Fruit fly (Drosophila melanogaster) whole organism, adult: ENCODE measurements around the gene pps.
A peak's percentile ranks its signal among the peaks of the same experiment; 100 is the strongest.

Experiments
- CG11617 ChIP-seq: fragments of 200-800 bp; sonication (Bioruptor generic); optimal IDR thresholded peaks from 2 replicates; lab custom pipeline; 2017; ENCODE audit warnings: mild to moderate bottlenecking, missing biosample characterization, missing genetic modification reagents, missing genetic modification characterization
- CG12768 ChIP-seq: fragments of 200-800 bp; sonication (Bioruptor generic); optimal IDR thresholded peaks from 2 replicates; lab custom pipeline; 2017; ENCODE audit warnings: missing biosample characterization, missing genetic modification characterization, mild to moderate bottlenecking, moderate library complexity, missing genetic modification reagents
- CG14711 ChIP-seq: fragments of 200-800 bp; sonication (Bioruptor generic); optimal IDR thresholded peaks from 2 replicates; lab custom pipeline; 2018; ENCODE audit warnings: missing biosample characterization, mild to moderate bottlenecking, missing genetic modification characterization, moderate library complexity
- CG1620 ChIP-seq: fragments of 200-800 bp; sonication (Bioruptor generic); optimal IDR thresholded peaks from 2 replicates; lab custom pipeline; 2016; ENCODE audit warnings: missing biosample characterization, missing genetic modification characterization
- CG33017 ChIP-seq: fragments of 200-800 bp; sonication (Bioruptor generic); optimal IDR thresholded peaks from 2 replicates; lab custom pipeline; 2018; ENCODE audit warnings: missing biosample characterization, mild to moderate bottlenecking, missing genetic modification characterization, moderate library complexity
- CG5204 ChIP-seq: fragments of 200-800 bp; sonication (Bioruptor generic); optimal IDR thresholded peaks from 2 replicates; lab custom pipeline; 2016; ENCODE audit warnings: missing biosample characterization, missing genetic modification characterization
- CG7045 ChIP-seq: fragments of 200-800 bp; sonication (Bioruptor generic); optimal IDR thresholded peaks from 2 replicates; lab custom pipeline; 2017; ENCODE audit warnings: missing biosample characterization, mild to moderate bottlenecking, missing genetic modification characterization
- CG7101 ChIP-seq: fragments of 200-800 bp; sonication (Bioruptor generic); optimal IDR thresholded peaks from 2 replicates; lab custom pipeline; 2018; ENCODE audit warnings: missing biosample characterization, mild to moderate bottlenecking, missing genetic modification characterization, moderate library complexity
- Clk ChIP-seq: fragments of 200-800 bp; sonication (Bioruptor generic); optimal IDR thresholded peaks from 2 replicates; lab custom pipeline; 2017; ENCODE audit warnings: missing biosample characterization, missing genetic modification characterization
- Crg-1 ChIP-seq: fragments of 200-800 bp; sonication (Bioruptor generic); optimal IDR thresholded peaks from 2 replicates; lab custom pipeline; 2016; ENCODE audit warnings: missing biosample characterization, missing genetic modification characterization
- Hr96 ChIP-seq: fragments of 200-800 bp; sonication (Bioruptor generic); optimal IDR thresholded peaks from 2 replicates; lab custom pipeline; 2016; ENCODE audit warnings: missing biosample characterization, missing genetic modification characterization
- Mnt ChIP-seq: fragments of 200-800 bp; sonication (Bioruptor generic); optimal IDR thresholded peaks from 2 replicates; lab custom pipeline; 2016; ENCODE audit warnings: missing biosample characterization, mild to moderate bottlenecking, missing genetic modification characterization
- bab1 ChIP-seq: fragments of 200-800 bp; sonication (Bioruptor generic); optimal IDR thresholded peaks from 3 replicates; lab custom pipeline; 2019; ENCODE audit warnings: missing biosample characterization, mild to moderate bottlenecking, missing genetic modification characterization, moderate library complexity
- cic ChIP-seq: fragments of 200-800 bp; sonication (Bioruptor generic); optimal IDR thresholded peaks from 2 replicates; lab custom pipeline; 2017; ENCODE audit warnings: missing biosample characterization, mild to moderate bottlenecking, missing genetic modification characterization, moderate library complexity
- cnc ChIP-seq, 2 experiments: fragments of >200 bp; optimal IDR thresholded peaks; 2 replicates each; lab custom pipeline; 2017
- kay ChIP-seq: fragments of 200-800 bp; sonication (Bioruptor generic); peaks from one replicate; lab custom pipeline; 2016; ENCODE audit warnings: missing biosample characterization, missing genetic modification characterization, borderline replicate concordance
- ovo ChIP-seq: fragments of 200-800 bp; sonication (Bioruptor generic); optimal IDR thresholded peaks from 2 replicates; lab custom pipeline; 2016; ENCODE audit warnings: missing biosample characterization, missing genetic modification characterization
- pad ChIP-seq: fragments of 200-800 bp; sonication (Bioruptor generic); optimal IDR thresholded peaks from 3 replicates; lab custom pipeline; 2017; ENCODE audit warnings: missing biosample characterization, missing genetic modification characterization, mild to moderate bottlenecking, moderate library complexity, missing genetic modification reagents
- tj ChIP-seq: fragments of 200-800 bp; sonication (Bioruptor generic); optimal IDR thresholded peaks from 3 replicates; lab custom pipeline; 2017; ENCODE audit warnings: missing biosample characterization, mild to moderate bottlenecking, missing genetic modification characterization, moderate library complexity
- toe ChIP-seq: fragments of 200-800 bp; sonication (Bioruptor generic); optimal IDR thresholded peaks from 2 replicates; lab custom pipeline; 2016; ENCODE audit warnings: missing biosample characterization, missing genetic modification characterization

Gene pps

DNA sequence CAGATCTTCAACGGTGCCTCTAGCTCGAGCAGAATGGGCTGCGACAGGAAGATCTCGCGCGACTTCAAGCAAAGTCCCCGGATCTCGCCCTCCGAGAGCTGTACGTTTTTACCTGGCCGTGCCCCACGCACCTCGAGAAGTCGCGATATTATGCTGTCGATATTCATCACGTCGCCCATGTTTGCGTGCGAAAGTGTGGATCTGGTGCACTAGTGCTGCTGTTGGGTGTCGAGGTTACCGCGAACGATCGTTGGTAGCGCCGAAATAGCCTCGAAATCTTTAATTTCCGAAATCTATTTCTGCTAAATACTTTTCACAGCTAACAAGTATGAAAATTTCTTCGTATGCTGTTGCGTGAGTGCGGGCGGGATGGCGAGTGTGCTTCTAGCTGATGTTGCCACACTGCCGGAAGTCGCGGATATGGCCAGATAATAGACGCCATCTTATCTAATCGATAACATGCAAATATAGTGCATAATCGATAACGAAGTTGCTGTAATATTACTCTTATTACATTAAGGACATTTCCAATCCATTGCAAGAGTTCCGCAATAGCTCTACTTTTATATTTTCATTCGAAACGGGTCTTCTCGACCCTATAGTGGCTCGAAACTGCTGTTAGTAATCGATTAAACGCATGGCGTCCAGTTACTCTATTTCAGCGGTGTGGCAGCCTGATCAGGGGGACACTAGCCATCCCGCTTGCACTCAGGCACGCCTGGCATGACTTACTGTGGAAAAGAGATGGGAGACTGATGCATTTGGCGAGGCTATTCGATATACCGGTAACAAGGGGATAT is 12.1 kb downstream of the pps start, which contains the start of gene Pp1-87B:
Pp1-87B (minus strand) TSS at position 408 of the 800 bp plus-strand sequence.
- no peak for TF ChIP-seq CG33017 (tag; lab: Kevin White, UChicago)
- peak; percentile 33 for TF ChIP-seq CG11617 (GFP tag; lab: Kevin White, UChicago)
- TF ChIP-seq CG14711 (tag; lab: Kevin White, UChicago), result no peak
- peak; percentile 58 for TF ChIP-seq pad (GFP tag; lab: Kevin White, UChicago)
- peak; percentile 27 for TF ChIP-seq tj (GFP tag; lab: Kevin White, UChicago)
- TF ChIP-seq Clk, result peak; percentile 22
- TF ChIP-seq Hr96 (GFP tag; lab: Kevin White, UChicago), result no peak
- peak; percentile 4 for TF ChIP-seq Crg-1 (GFP tag; lab: Kevin White, UChicago)
- no peak for TF ChIP-seq cnc (optimal IDR thresholded peaks at IDR 0.05; lab: Kevin White, UChicago)
- no peak for TF ChIP-seq cic (GFP tag; lab: Kevin White, UChicago)
- TF ChIP-seq bab1 (GFP tag; lab: Kevin White, UChicago), result peak; percentile 4
- TF ChIP-seq CG5204 (GFP tag; lab: Kevin White, UChicago), result no peak
- TF ChIP-seq CG1620 (GFP tag; lab: Kevin White, UChicago), result peak; percentile 40
- no peak for TF ChIP-seq ovo (GFP tag; lab: Kevin White, UChicago)
- no peak for TF ChIP-seq toe (GFP tag; lab: Kevin White, UChicago)
- TF ChIP-seq CG7045 (GFP tag; lab: Kevin White, UChicago), result peak; percentile 51
- no peak for TF ChIP-seq kay (GFP tag; lab: Kevin White, UChicago)
- TF ChIP-seq CG7101, result peak; percentile 24
- no peak for TF ChIP-seq CG12768 (GFP tag; lab: Kevin White, UChicago)
- peak; percentile 25 for TF ChIP-seq Mnt

DNA sequence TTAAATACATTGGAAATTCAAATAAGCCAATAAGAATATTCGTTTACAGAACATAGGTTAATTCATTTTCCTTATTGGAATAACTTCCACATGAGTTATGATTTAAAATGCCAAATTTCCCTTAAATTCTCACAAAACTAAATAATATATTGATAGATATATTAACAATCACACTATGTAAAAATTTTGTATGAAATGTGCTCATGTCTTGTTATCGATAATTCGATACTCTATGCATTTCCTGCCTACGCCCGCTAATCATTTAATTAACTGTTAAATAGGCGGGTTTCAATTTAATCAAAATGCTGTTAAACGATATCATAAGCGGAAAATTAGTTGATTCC is 12.7 kb downstream of the pps start, which contains the start of gene NANS:
NANS (plus strand) TSS at position 269 of the 344 bp plus-strand sequence.
- no peak for TF ChIP-seq Mnt

DNA sequence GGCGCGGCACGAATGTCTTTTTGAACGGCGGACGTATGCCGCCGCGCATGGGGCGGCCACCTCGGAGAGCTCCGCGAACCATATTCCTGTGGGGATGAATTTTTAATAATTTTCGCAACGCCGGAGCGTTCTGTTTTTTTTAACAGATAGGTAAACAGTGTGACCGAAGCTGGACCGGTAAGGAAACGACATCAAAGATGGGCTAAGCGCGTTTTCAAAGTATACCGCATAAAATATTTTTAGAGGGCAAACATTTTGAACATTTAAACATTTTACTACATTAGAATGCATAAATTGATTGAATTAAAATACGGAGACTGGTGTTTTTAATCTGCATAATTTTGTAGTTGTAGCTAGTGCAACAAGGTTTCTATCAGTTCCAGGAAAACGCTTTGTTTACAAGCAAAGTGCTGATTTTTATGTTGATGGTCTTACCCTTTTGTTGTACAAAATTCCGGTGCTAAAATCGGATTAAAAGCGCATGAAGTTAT is 15.5 kb downstream of the pps start, which contains the start of the genes CG5641 and CG5245:
CG5641 (minus strand) TSS at position 163 of the 491 bp plus-strand sequence.
CG5245 (plus strand) TSS at position 441 of the 491 bp plus-strand sequence.
- TF ChIP-seq CG7101 (no peak), bab1 (GFP tag; lab: Kevin White, UChicago) (peak; percentile 31), cnc (optimal IDR thresholded peaks at IDR 0.05; lab: Kevin White, UChicago) (peak in 1 of 2 experiments; percentile 58), CG1620 (GFP tag; lab: Kevin White, UChicago) (no peak), CG33017 (tag; lab: Kevin White, UChicago) (no peak)

DNA sequence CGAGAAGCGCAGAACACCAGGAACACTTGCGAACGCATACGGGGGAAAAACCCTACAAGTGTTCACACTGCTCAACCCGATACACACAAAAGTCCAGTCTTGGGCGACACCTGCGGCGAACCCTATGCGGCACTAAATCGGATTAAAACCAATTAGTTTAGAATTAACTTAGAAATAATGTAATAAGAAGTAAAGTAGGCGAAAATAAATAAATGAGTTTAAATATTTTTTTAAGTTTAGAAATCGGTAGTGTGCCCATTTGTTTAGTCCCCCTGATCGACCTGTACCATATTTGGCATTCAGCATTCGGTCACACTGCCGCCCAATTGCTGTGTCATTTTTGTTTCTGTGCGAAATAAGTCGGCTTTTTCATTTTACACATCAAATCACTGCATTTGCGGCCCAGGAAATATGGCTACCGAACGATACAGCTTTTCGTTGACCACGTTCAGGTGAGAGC is 17.4 kb downstream of the pps start, which contains the start of gene Prosalpha2:
Prosalpha2 (plus strand) TSS at position 292 of the 460 bp plus-strand sequence.
- no peak for TF ChIP-seq Hr96 (GFP tag; lab: Kevin White, UChicago)
- peak; percentile 18 for TF ChIP-seq Mnt
- TF ChIP-seq cnc (optimal IDR thresholded peaks at IDR 0.05; lab: Kevin White, UChicago), result peak; percentile 84 to 99

dm6 chr3R:12433764-12434163 is 20.1 kb downstream of the pps start, which contains the start of the genes Aos1 and Srlp:
Gene Aos1, minus strand, starts transcription at chr3R:12433822.
Gene Srlp, plus strand, starts transcription at chr3R:12434098.
- no peak for TF ChIP-seq toe (GFP tag; lab: Kevin White, UChicago)
- peak; percentile 32 for TF ChIP-seq Clk
- peak; percentile 72 for TF ChIP-seq CG11617 (GFP tag; lab: Kevin White, UChicago)
- peak; percentile 16 for TF ChIP-seq ovo (GFP tag; lab: Kevin White, UChicago)
- peak; percentile 10 for TF ChIP-seq Crg-1 (GFP tag; lab: Kevin White, UChicago)
- TF ChIP-seq CG7045 (GFP tag; lab: Kevin White, UChicago), result peak; percentile 38
- no peak for TF ChIP-seq kay (GFP tag; lab: Kevin White, UChicago)
- peak in 1 of 2 experiments; percentile 10 for TF ChIP-seq cnc (optimal IDR thresholded peaks at IDR 0.05; lab: Kevin White, UChicago)
- TF ChIP-seq CG1620 (GFP tag; lab: Kevin White, UChicago), result no peak
- peak; percentile 91 for TF ChIP-seq CG14711 (tag; lab: Kevin White, UChicago)
- TF ChIP-seq Hr96 (GFP tag; lab: Kevin White, UChicago), result no peak
- peak; percentile 51 for TF ChIP-seq Mnt
- TF ChIP-seq CG12768 (GFP tag; lab: Kevin White, UChicago), result peak; percentile 28
- TF ChIP-seq bab1 (GFP tag; lab: Kevin White, UChicago), result peak; percentile 67
- peak; percentile 12 for TF ChIP-seq tj (GFP tag; lab: Kevin White, UChicago)
- peak; percentile 31 for TF ChIP-seq CG33017 (tag; lab: Kevin White, UChicago)
- no peak for TF ChIP-seq CG5204 (GFP tag; lab: Kevin White, UChicago)
- peak; percentile 56 for TF ChIP-seq CG7101
- TF ChIP-seq cic (GFP tag; lab: Kevin White, UChicago), result peak; percentile 7
- TF ChIP-seq pad (GFP tag; lab: Kevin White, UChicago), result peak; percentile 39

DNA sequence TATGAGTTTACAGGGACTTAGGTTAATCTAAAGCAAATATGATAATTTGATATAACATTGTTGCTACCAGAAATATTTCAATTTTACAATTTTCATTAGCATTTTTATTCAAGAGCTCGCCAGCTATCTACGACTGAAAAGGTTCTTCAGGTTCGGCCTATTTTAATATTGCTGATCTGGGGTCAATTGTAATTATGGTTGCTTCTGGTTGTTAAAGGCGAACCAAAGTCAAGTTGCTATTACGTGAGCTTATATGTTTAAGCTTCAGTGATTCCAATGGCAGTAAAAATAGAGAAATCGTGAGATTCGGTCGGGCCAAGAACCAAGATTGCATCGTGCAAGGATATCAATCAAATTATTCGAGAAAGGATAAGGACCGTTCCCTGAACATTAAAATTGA is 22.3 kb downstream of the pps start, which contains the start of gene Desat2:
Desat2 (plus strand) TSS at position 301 of the 400 bp plus-strand sequence.
- TF ChIP-seq bab1 (GFP tag; lab: Kevin White, UChicago) (no peak), toe (GFP tag; lab: Kevin White, UChicago) (no peak), ovo (GFP tag; lab: Kevin White, UChicago) (no peak), kay (GFP tag; lab: Kevin White, UChicago) (no peak), cnc (optimal IDR thresholded peaks at IDR 0.05; lab: Kevin White, UChicago) (no peak), CG11617 (GFP tag; lab: Kevin White, UChicago) (no peak)
